Fruit fly (Drosophila melanogaster) whole organism, embryonic: ENCODE data around the gene CG7183.

ENCODE experiments used
- CG10959 ChIP-seq: fragments of 200-800 bp; sonication (Bioruptor generic); IDR thresholded peaks from 2 replicates; pipeline ENCODE4 v1.3.6; 2022; ENCODE audit warnings: missing biosample characterization, missing genetic modification characterization
- CG12391 ChIP-seq: fragments of 200-800 bp; sonication (Bioruptor generic); optimal IDR thresholded peaks from 3 replicates; lab custom pipeline; 2018; ENCODE audit warnings: missing biosample characterization, mild to moderate bottlenecking, missing genetic modification characterization, moderate library complexity
- CG13123 ChIP-seq: fragments of 200-800 bp; sonication (Bioruptor generic); optimal IDR thresholded peaks from 2 replicates; lab custom pipeline; 2016; ENCODE audit warnings: missing biosample characterization, missing genetic modification characterization
- CG17802 ChIP-seq: fragments of 200-800 bp; sonication (Bioruptor generic); optimal IDR thresholded peaks from 2 replicates; lab custom pipeline; 2018; ENCODE audit warnings: missing biosample characterization, mild to moderate bottlenecking, missing genetic modification characterization, moderate library complexity
- CG17829 ChIP-seq: fragments of 200-800 bp; optimal IDR thresholded peaks from 2 replicates; lab custom pipeline; 2019; ENCODE audit warnings: missing biosample characterization, mild to moderate bottlenecking, missing genetic modification characterization, moderate library complexity
- CG18262 ChIP-seq: fragments of 200-800 bp; optimal IDR thresholded peaks from 3 replicates; lab custom pipeline; 2019; ENCODE audit warnings: missing biosample characterization, mild to moderate bottlenecking, missing genetic modification characterization, moderate library complexity
- CG18476 ChIP-seq: fragments of 200-800 bp; sonication (Bioruptor generic); optimal IDR thresholded peaks from 2 replicates; lab custom pipeline; 2016; ENCODE audit warnings: missing biosample characterization, mild to moderate bottlenecking, missing genetic modification characterization
- CG31365 ChIP-seq: fragments of 200-800 bp; sonication (Bioruptor generic); optimal IDR thresholded peaks from 2 replicates; lab custom pipeline; 2018; ENCODE audit warnings: missing biosample characterization, mild to moderate bottlenecking, missing genetic modification characterization
- CG33557 ChIP-seq: fragments of 200-800 bp; sonication (Bioruptor generic); optimal IDR thresholded peaks from 2 replicates; lab custom pipeline; 2019; ENCODE audit warnings: missing biosample characterization, mild to moderate bottlenecking, missing genetic modification characterization, moderate library complexity
- CG34376 ChIP-seq: fragments of 200-800 bp; sonication (Bioruptor generic); optimal IDR thresholded peaks from 2 replicates; lab custom pipeline; 2018; ENCODE audit warnings: missing biosample characterization, mild to moderate bottlenecking, missing genetic modification characterization
- CG4282 ChIP-seq: fragments of 200-800 bp; sonication (Bioruptor generic); optimal IDR thresholded peaks from 2 replicates; lab custom pipeline; 2016; ENCODE audit warnings: missing biosample characterization, missing genetic modification characterization
- CG4424 ChIP-seq: fragments of 200-800 bp; sonication (Bioruptor generic); optimal IDR thresholded peaks from 3 replicates; lab custom pipeline; 2016; ENCODE audit warnings: missing biosample characterization, missing genetic modification characterization
- CG6683 ChIP-seq: fragments of 200-800 bp; sonication (Bioruptor generic); optimal IDR thresholded peaks from 2 replicates; lab custom pipeline; 2017; ENCODE audit warnings: missing biosample characterization, mild to moderate bottlenecking, missing genetic modification characterization, missing genetic modification reagents
- CG6813 ChIP-seq: fragments of 200-800 bp; sonication (Bioruptor generic); optimal IDR thresholded peaks from 2 replicates; lab custom pipeline; 2017; ENCODE audit warnings: missing biosample characterization, missing genetic modification characterization, mild to moderate bottlenecking, moderate library complexity, missing genetic modification reagents
- CG7745 ChIP-seq: fragments of 200-800 bp; sonication (Bioruptor generic); optimal IDR thresholded peaks from 2 replicates; lab custom pipeline; 2018; ENCODE audit warnings: missing biosample characterization, mild to moderate bottlenecking, missing genetic modification characterization, moderate library complexity
- CG8388 ChIP-seq: fragments of 200-800 bp; sonication (Bioruptor generic); optimal IDR thresholded peaks from 2 replicates; lab custom pipeline; 2019; ENCODE audit warnings: missing biosample characterization, mild to moderate bottlenecking, missing genetic modification characterization, moderate library complexity
- CG9876 ChIP-seq: fragments of 200-800 bp; sonication (Bioruptor generic); optimal IDR thresholded peaks from 2 replicates; lab custom pipeline; 2016; ENCODE audit warnings: missing biosample characterization, missing genetic modification characterization
- CHES-1-like ChIP-seq: fragments of 200-800 bp; sonication (Bioruptor generic); optimal IDR thresholded peaks from 2 replicates; lab custom pipeline; 2016; ENCODE audit warnings: missing biosample characterization, missing genetic modification characterization
- Dll ChIP-seq: fragments of 200-800 bp; sonication (Bioruptor generic); IDR thresholded peaks from 4 replicates; pipeline ENCODE4 v1.3.6; 2022; ENCODE audit warnings: missing biosample characterization, missing genetic modification characterization; ENCODE audit not compliant: partially characterized antibody
- GATAe ChIP-seq: fragments of 200-800 bp; sonication (Bioruptor generic); conservative IDR thresholded peaks from 2 replicates; pipeline ENCODE4 v1.3.6; 2022; ENCODE audit warnings: missing biosample characterization, missing genetic modification characterization
- HLH54F ChIP-seq: fragments of 200-800 bp; sonication (Bioruptor generic); optimal IDR thresholded peaks from 3 replicates; lab custom pipeline; 2016; ENCODE audit warnings: missing biosample characterization, missing genetic modification characterization
- Hmx ChIP-seq: fragments of 200-800 bp; sonication (Bioruptor generic); optimal IDR thresholded peaks from 2 replicates; lab custom pipeline; 2016; ENCODE audit warnings: missing biosample characterization, missing genetic modification characterization
- Lpt ChIP-seq: fragments of >200 bp; optimal IDR thresholded peaks from 2 replicates; lab custom pipeline; 2018; ENCODE audit warnings: missing biosample characterization, missing genetic modification characterization
- Max ChIP-seq: fragments of 200-800 bp; sonication (Bioruptor generic); optimal IDR thresholded peaks from 2 replicates; lab custom pipeline; 2016; ENCODE audit warnings: missing biosample characterization, mild to moderate bottlenecking, missing genetic modification characterization
- Myb ChIP-seq: fragments of 200-800 bp; sonication (Bioruptor generic); optimal IDR thresholded peaks from 2 replicates; lab custom pipeline; 2016; ENCODE audit warnings: missing biosample characterization, missing genetic modification characterization
- Nf-YA ChIP-seq: fragments of 200-800 bp; sonication (Bioruptor generic); IDR thresholded peaks from 2 replicates; pipeline ENCODE4 v1.3.6; 2022; ENCODE audit warnings: missing biosample characterization, missing genetic modification characterization
- Nf-YC ChIP-seq: fragments of 200-800 bp; optimal IDR thresholded peaks from 3 replicates; lab custom pipeline; 2019; ENCODE audit warnings: missing biosample characterization, mild to moderate bottlenecking, missing genetic modification characterization, moderate library complexity
- Opbp ChIP-seq: fragments of 200-800 bp; sonication (Bioruptor generic); IDR thresholded peaks from 3 replicates; pipeline ENCODE4 v1.3.6; 2022; ENCODE audit warnings: missing biosample characterization, missing genetic modification characterization; ENCODE audit not compliant: partially characterized antibody
- ash1 ChIP-seq: fragments of 200-800 bp; sonication (Bioruptor generic); optimal IDR thresholded peaks from 2 replicates; lab custom pipeline; 2018; ENCODE audit warnings: missing biosample characterization, mild to moderate bottlenecking, missing genetic modification characterization
- ato ChIP-seq: fragments of 200-800 bp; sonication (Bioruptor generic); IDR thresholded peaks from 2 replicates; pipeline ENCODE4 v1.3.6; 2022; ENCODE audit warnings: missing biosample characterization, missing genetic modification characterization; ENCODE audit not compliant: partially characterized antibody
- bigmax ChIP-seq: fragments of 200-800 bp; sonication (Bioruptor generic); optimal IDR thresholded peaks from 2 replicates; lab custom pipeline; 2018; ENCODE audit warnings: missing biosample characterization, mild to moderate bottlenecking, missing genetic modification characterization
- br ChIP-seq: fragments of >200 bp; optimal IDR thresholded peaks from 2 replicates; lab custom pipeline; 2017
- bsh ChIP-seq, 2 experiments: fragments of 200-800 bp; sonication (Bioruptor generic); optimal IDR thresholded peaks; 2 replicates each; lab custom pipeline; 2017 to 2018; ENCODE audit warnings: mild to moderate bottlenecking in 2 of 2, missing biosample characterization in 2 of 2, missing genetic modification characterization in 2 of 2, moderate library complexity in 1 of 2
- cato ChIP-seq: fragments of 200-800 bp; sonication (Bioruptor generic); optimal IDR thresholded peaks from 2 replicates; lab custom pipeline; 2016; ENCODE audit warnings: missing biosample characterization, missing genetic modification characterization, borderline replicate concordance
- disco-r ChIP-seq: fragments of 200-800 bp; sonication (Bioruptor generic); optimal IDR thresholded peaks from 2 replicates; lab custom pipeline; 2016; ENCODE audit warnings: missing biosample characterization, missing genetic modification characterization
- ems ChIP-seq: fragments of 200-800 bp; sonication (Bioruptor generic); optimal IDR thresholded peaks from 3 replicates; lab custom pipeline; 2016; ENCODE audit warnings: missing biosample characterization, missing genetic modification characterization
- gt ChIP-seq: fragments of 200-800 bp; sonication (Bioruptor generic); IDR thresholded peaks from 2 replicates; pipeline ENCODE4 v1.3.6; 2022; ENCODE audit warnings: missing biosample characterization, missing genetic modification characterization
- ham ChIP-seq: fragments of 200-800 bp; sonication (Bioruptor generic); IDR thresholded peaks from 2 replicates; pipeline ENCODE4 v1.3.6; 2022; ENCODE audit warnings: missing biosample characterization, missing genetic modification characterization
- hth ChIP-seq: fragments of >200 bp; optimal IDR thresholded peaks from 2 replicates; lab custom pipeline; 2017; ENCODE audit warnings: inconsistent platforms
- mld ChIP-seq: fragments of 200-800 bp; sonication (Bioruptor generic); IDR thresholded peaks from 3 replicates; pipeline ENCODE4 v1.3.6; 2022; ENCODE audit warnings: missing biosample characterization, missing genetic modification characterization; ENCODE audit not compliant: partially characterized antibody
- nom ChIP-seq: fragments of 200-800 bp; sonication (Bioruptor generic); optimal IDR thresholded peaks from 2 replicates; lab custom pipeline; 2017; ENCODE audit warnings: missing biosample characterization, missing genetic modification characterization, mild to moderate bottlenecking, moderate library complexity, missing genetic modification reagents
- pfk ChIP-seq: fragments of 200-800 bp; sonication (Bioruptor generic); optimal IDR thresholded peaks from 2 replicates; lab custom pipeline; 2018; ENCODE audit warnings: missing biosample characterization, mild to moderate bottlenecking, missing genetic modification characterization, moderate library complexity
- pros ChIP-seq: fragments of 200-800 bp; sonication (Bioruptor generic); optimal IDR thresholded peaks from 3 replicates; lab custom pipeline; 2019; ENCODE audit warnings: missing biosample characterization, mild to moderate bottlenecking, missing genetic modification characterization, moderate library complexity
- pzg ChIP-seq: fragments of 200-800 bp; sonication (Bioruptor generic); optimal IDR thresholded peaks from 3 replicates; lab custom pipeline; 2018; ENCODE audit warnings: missing biosample characterization, mild to moderate bottlenecking, missing genetic modification characterization, moderate library complexity
- repo ChIP-seq: fragments of 200-800 bp; sonication (Bioruptor generic); optimal IDR thresholded peaks from 2 replicates; lab custom pipeline; 2016; ENCODE audit warnings: missing biosample characterization, missing genetic modification characterization
- ro ChIP-seq: fragments of 200-800 bp; sonication (Bioruptor generic); IDR thresholded peaks from 2 replicates; pipeline ENCODE4 v1.3.6; 2022; ENCODE audit warnings: missing biosample characterization, missing genetic modification characterization
- shn ChIP-seq: fragments of 200-800 bp; sonication (Bioruptor generic); optimal IDR thresholded peaks from 3 replicates; lab custom pipeline; 2016; ENCODE audit warnings: missing biosample characterization, missing genetic modification characterization
- so ChIP-seq: fragments of 200-800 bp; sonication (Bioruptor generic); IDR thresholded peaks from 3 replicates; pipeline ENCODE4 v1.3.6; 2022; ENCODE audit warnings: missing biosample characterization, missing genetic modification characterization
- ssp ChIP-seq: fragments of 200-800 bp; sonication (Bioruptor generic); IDR thresholded peaks from 2 replicates; pipeline ENCODE4 v1.3.6; 2022; ENCODE audit warnings: missing biosample characterization, missing genetic modification characterization
- tx ChIP-seq: fragments of 200-800 bp; sonication (Bioruptor generic); optimal IDR thresholded peaks from 2 replicates; lab custom pipeline; 2016; ENCODE audit warnings: missing biosample characterization, missing genetic modification characterization
- unc-4 ChIP-seq: fragments of 200-800 bp; sonication (Bioruptor generic); IDR thresholded peaks from 2 replicates; pipeline ENCODE4 v1.3.6; 2022; ENCODE audit warnings: missing biosample characterization, missing genetic modification characterization; ENCODE audit not compliant: partially characterized antibody

CG7183 gene

DNA sequence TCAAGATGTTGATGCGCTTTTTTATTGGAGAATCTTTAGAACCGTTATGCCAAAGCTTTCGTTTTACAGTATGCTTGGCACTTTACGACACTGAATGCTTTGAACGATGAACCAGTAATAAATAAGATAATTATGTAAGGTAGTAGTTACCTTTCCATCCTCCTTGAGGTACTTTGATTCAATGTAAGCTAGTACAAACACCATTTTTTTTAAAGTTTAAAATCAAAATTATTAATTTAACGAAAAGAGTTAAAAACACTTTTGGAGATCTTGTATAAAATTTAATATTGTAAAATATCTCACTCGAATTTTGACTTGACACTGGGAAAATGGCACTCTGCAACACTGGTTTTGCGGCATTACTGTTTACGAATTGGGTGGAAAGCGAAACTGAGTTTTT lies 35.1 kb downstream of the CG7183 start, which contains the start of the genes Arp5 and CG7208 (continued):
- TF ChIP-seq ato (GFP tag; lab: Robert Waterston, UW) (no peak), disco-r (peak; percentile 11), CG33557 (peak; percentile 19), shn (no peak), cato (GFP tag; lab: Kevin White, UChicago) (peak; percentile 34), so (GFP tag; lab: Robert Waterston, UW) (no peak), bigmax (GFP tag; lab: Kevin White, UChicago) (no peak), HLH54F (GFP tag; lab: Kevin White, UChicago) (peak; percentile 57), bsh (GFP tag; optimal IDR thresholded peaks at IDR 0.05; lab: Kevin White, UChicago) (peak in 1 of 2 experiments; percentile 70), Opbp (no peak), CG10959 (GFP tag; lab: Robert Waterston, UW) (no peak), CG17802 (tag; lab: Kevin White, UChicago) (peak; percentile 11), CG6813 (GFP tag; lab: Kevin White, UChicago) (no peak), ems (GFP tag; lab: Kevin White, UChicago) (peak; percentile 73), ssp (GFP tag; lab: Robert Waterston, UW) (peak; percentile 41), CG34376 (GFP tag; lab: Kevin White, UChicago) (peak; percentile 72), mld (GFP tag; lab: Robert Waterston, UW) (no peak), Max (GFP tag; lab: Kevin White, UChicago) (peak; percentile 78), ro (GFP tag; lab: Robert Waterston, UW) (peak; percentile 19; the same call in 1 of the 2 replicates), hth (lab: Kevin White, UChicago) (no peak), repo (GFP tag; lab: Kevin White, UChicago) (no peak), CG4282 (no peak), ham (GFP tag; lab: Robert Waterston, UW) (no peak), pros (GFP tag; lab: Kevin White, UChicago) (no peak), ash1 (GFP tag; lab: Kevin White, UChicago) (no peak), Dll (GFP tag; lab: Robert Waterston, UW) (peak; percentile 46; the same call in 1 of the 4 replicates), gt (GFP tag; lab: Robert Waterston, UW) (no peak), CG13123 (GFP tag; lab: Kevin White, UChicago) (peak; percentile 69), pzg (peak; percentile 51), CG17829 (tag; lab: Kevin White, UChicago) (peak; percentile 51), Myb (GFP tag; lab: Kevin White, UChicago) (peak; percentile 86), br (lab: Kevin White, UChicago) (no peak), Nf-YC (tag; lab: Kevin White, UChicago) (peak; percentile 65), CG18476 (peak; percentile 63), CG8388 (GFP tag; lab: Kevin White, UChicago) (peak; percentile 52), GATAe (GFP tag; lab: Robert Waterston, UW) (no peak), CG9876 (GFP tag; lab: Kevin White, UChicago) (no peak), Lpt (GFP tag; lab: Kevin White, UChicago) (no peak), CG4424 (GFP tag; lab: Kevin White, UChicago) (peak; percentile 49), CHES-1-like (peak; percentile 66), unc-4 (no peak), CG18262 (tag; lab: Kevin White, UChicago) (peak; percentile 71), CG31365 (no peak), Hmx (GFP tag; lab: Kevin White, UChicago) (no peak), CG12391 (tag; lab: Kevin White, UChicago) (peak; percentile 82), tx (GFP tag; lab: Kevin White, UChicago) (peak; percentile 41), CG6683 (peak; percentile 39), nom (no peak), CG7745 (tag; lab: Kevin White, UChicago) (no peak), Nf-YA (GFP tag; lab: Robert Waterston, UW) (0 out of 2 replicates have a peak, but pooled peaks have one; percentile 51), pfk (no peak)
